Worm (Caenorhabditis elegans) whole organism, L1 larva: ENCODE results near the gene Y116A8C.25.

Experiments used
- aha-1 ChIP-seq: fragments of 150-350 bp; optimal IDR thresholded peaks from 2 replicates; lab custom pipeline; 2014; ENCODE audit warnings: missing biosample characterization, missing genetic modification characterization
- aly-2 ChIP-seq: fragments of 150-350 bp; optimal IDR thresholded peaks from 2 replicates; lab custom pipeline; 2014; ENCODE audit warnings: missing biosample characterization, missing genetic modification characterization
- efl-1 ChIP-seq, 4 experiments: fragments of 150-350 bp; optimal IDR thresholded peaks in 3 of 4; peaks in 1 of 4; 1 replicate in 1 of 4; 2 replicates in 3 of 4; lab custom pipeline; 2014; ENCODE audit warnings: missing biosample characterization in 2 of 4, missing genetic modification characterization in 2 of 4, missing genetic modification reagents in 2 of 4
- hlh-4 ChIP-seq: sonication (generic microtip); optimal IDR thresholded peaks from 2 replicates; lab custom pipeline; 2016; ENCODE audit warnings: mild to moderate bottlenecking, missing genetic modification characterization, missing compliant biosample characterization
- lsy-2 ChIP-seq, 2 experiments: fragments of 150-350 bp; optimal IDR thresholded peaks; 2 replicates each; lab custom pipeline; 2014; ENCODE audit warnings: missing biosample characterization in 2 of 2, missing genetic modification characterization in 2 of 2
- mdl-1 ChIP-seq, 2 experiments: fragments of 150-350 bp; optimal IDR thresholded peaks; 2 replicates each; lab custom pipeline; 2014 to 2017; ENCODE audit warnings: missing biosample characterization in 2 of 2, missing genetic modification characterization in 2 of 2, inconsistent platforms in 1 of 2
- nhr-11 ChIP-seq: fragments of 150-350 bp; optimal IDR thresholded peaks from 2 replicates; lab custom pipeline; 2014; ENCODE audit warnings: missing biosample characterization, missing genetic modification characterization
- nhr-237 ChIP-seq: fragments of 150-350 bp; optimal IDR thresholded peaks from 2 replicates; lab custom pipeline; 2014; ENCODE audit warnings: missing biosample characterization, missing genetic modification characterization
- nhr-76 ChIP-seq: sonication (generic microtip); optimal IDR thresholded peaks from 2 replicates; lab custom pipeline; 2017; ENCODE audit warnings: missing biosample characterization, missing genetic modification characterization
- pag-3 ChIP-seq: sonication (generic microtip); optimal IDR thresholded peaks from 2 replicates; lab custom pipeline; 2017; ENCODE audit warnings: missing genetic modification characterization, mild to moderate bottlenecking, missing compliant biosample characterization, antibody characterized with exemption, borderline replicate concordance; ENCODE audit not compliant: insufficient read depth
- unc-30 ChIP-seq: sonication (generic microtip); optimal IDR thresholded peaks from 2 replicates; lab custom pipeline; 2017; ENCODE audit warnings: missing biosample characterization, missing genetic modification characterization
- ztf-11 ChIP-seq, 2 experiments: sonication (generic microtip); optimal IDR thresholded peaks; 2 replicates each; lab custom pipeline; 2016 to 2017; ENCODE audit warnings: missing genetic modification characterization in 2 of 2, missing biosample characterization in 1 of 2, missing compliant biosample characterization in 1 of 2

- TF ChIP-seq pag-3 (tag; lab: Kevin White, UChicago) (no peak), nhr-237 (tag; lab: Kevin White, UChicago) (no peak), aly-2 (no peak), nhr-11 (no peak), aha-1 (tag; lab: Kevin White, UChicago) (no peak), lsy-2 (tag; optimal IDR thresholded peaks at IDR 0.05; lab: Kevin White, UChicago) (no peak), efl-1 (optimal IDR thresholded peaks at IDR 0.05; lab: Kevin White, UChicago) (peak in 1 of 2 experiments; percentile 38), efl-1 (GFP tag; optimal IDR thresholded peaks at IDR 0.05 in 1 of 2; lab: Kevin White, UChicago) (no peak), mdl-1 (tag; optimal IDR thresholded peaks at IDR 0.05; lab: Kevin White, UChicago) (no peak), ztf-11 (tag; optimal IDR thresholded peaks at IDR 0.05; lab: Kevin White, UChicago) (no peak), unc-30 (tag; lab: Kevin White, UChicago) (no peak), nhr-76 (tag; lab: Kevin White, UChicago) (no peak), hlh-4 (tag; lab: Kevin White, UChicago) (no peak)
Observed at ce11 chrIV:17084839-17085238, 6.3 kb upstream of the Y116A8C.25 start.
